Worm (Caenorhabditis elegans) whole organism, young adult: Measurements from ENCODE around the gene gfat-2.

Experiments used
- K12H6.12 ChIP-seq: fragments of 200-800 bp; sonication (Bioruptor generic); optimal IDR thresholded peaks from 2 replicates; lab custom pipeline; 2018; ENCODE audit warnings: mild to moderate bottlenecking, missing genetic modification characterization, missing compliant biosample characterization
- Y95B8A.8 ChIP-seq: fragments of 200-800 bp; sonication (Bioruptor generic); IDR thresholded peaks from 2 replicates; pipeline ENCODE4 v1.3.6; 2022; ENCODE audit warnings: missing genetic modification reagents, missing genetic modification characterization, missing compliant biosample characterization
- ceh-40 ChIP-seq: fragments of 200-800 bp; sonication (Bioruptor generic); IDR thresholded peaks from 2 replicates; pipeline ENCODE4 v1.3.6; 2022; ENCODE audit warnings: missing genetic modification characterization, missing compliant biosample characterization
- dpl-1 ChIP-seq: fragments of 150-350 bp; optimal IDR thresholded peaks from 2 replicates; lab custom pipeline; 2014; ENCODE audit warnings: missing biosample characterization, missing genetic modification reagents, missing genetic modification characterization
- hlh-12 ChIP-seq: sonication (generic microtip); optimal IDR thresholded peaks from 2 replicates; lab custom pipeline; 2016; ENCODE audit warnings: missing genetic modification characterization, missing compliant biosample characterization
- lin-35 ChIP-seq, 3 experiments: fragments of 150-350 bp in 2 of 3; sonication (generic microtip) in 1 of 3; optimal IDR thresholded peaks; 2 replicates each; lab custom pipeline; 2014 to 2018; ENCODE audit warnings: missing biosample characterization in 3 of 3, missing genetic modification characterization in 3 of 3, missing genetic modification reagents in 3 of 3
- sea-2 ChIP-seq: fragments of 200-800 bp; sonication (Bioruptor generic); IDR thresholded peaks from 2 replicates; pipeline ENCODE4 v1.3.6; 2022; ENCODE audit warnings: missing genetic modification characterization, missing compliant biosample characterization
- snpc-4 ChIP-seq, 5 experiments: fragments of 150-350 bp in 1 of 5; sonication (generic microtip) in 4 of 5; optimal IDR thresholded peaks; 2 replicates each; lab custom pipeline; 2014 to 2018; ENCODE audit warnings: missing genetic modification characterization in 5 of 5, missing biosample characterization in 3 of 5, antibody characterized with exemption in 2 of 5, mild to moderate bottlenecking in 2 of 5, missing compliant biosample characterization in 2 of 5, missing genotype in 2 of 5, moderate library complexity in 2 of 5, missing genetic modification reagents in 1 of 5
- somi-1 ChIP-seq: fragments of 200-800 bp; sonication (Bioruptor generic); optimal IDR thresholded peaks from 2 replicates; lab custom pipeline; 2018; ENCODE audit warnings: mild to moderate bottlenecking, missing genetic modification characterization, missing compliant biosample characterization

DNA sequence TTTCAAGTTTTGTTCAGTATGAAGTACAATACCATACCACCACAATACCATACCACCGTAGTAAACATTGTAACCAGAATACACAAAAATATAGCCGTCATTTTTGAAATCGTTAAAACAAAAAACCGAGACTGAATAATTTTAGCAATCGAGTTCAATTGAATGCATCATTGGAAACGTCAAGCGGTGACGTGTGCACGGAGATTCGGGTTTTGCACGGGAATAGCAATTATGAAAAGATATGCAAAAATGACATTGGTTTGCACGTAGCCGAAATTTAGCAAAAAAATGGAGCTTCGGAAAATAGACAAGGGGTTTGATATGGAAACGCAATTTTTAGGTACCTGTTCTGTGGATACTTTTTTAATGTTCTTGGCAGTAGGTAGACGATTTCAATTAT lies 4.9 kb downstream of the gfat-2 start, which contains the start of gene F22B3.10:
- no peak for TF ChIP-seq somi-1 (GFP tag; lab: Kevin White, UChicago)
- TF ChIP-seq snpc-4 (GFP tag; optimal IDR thresholded peaks at IDR 0.05; lab: Kevin White, UChicago), result no peak
- TF ChIP-seq snpc-4 (tag; optimal IDR thresholded peaks at IDR 0.05; lab: Kevin White, UChicago), result no peak
- no peak for TF ChIP-seq sea-2
- TF ChIP-seq hlh-12, result no peak
- TF ChIP-seq K12H6.12 (tag; lab: Kevin White, UChicago), result no peak
- TF ChIP-seq Y95B8A.8 (GFP tag; lab: Robert Waterston, UW), result no peak
- TF ChIP-seq ceh-40 (GFP tag; lab: Robert Waterston, UW), result no peak
- no peak for TF ChIP-seq dpl-1
- TF ChIP-seq lin-35 (GFP tag; optimal IDR thresholded peaks at IDR 0.05; lab: Kevin White, UChicago), result no peak
